Fruit fly (Drosophila melanogaster) whole organism, embryonic: ENCODE results near the gene mthl14.
A peak's percentile ranks its signal among the peaks of the same experiment; 100 is the strongest.

Experiments used
- Bdp1 ChIP-seq: fragments of 200-800 bp; sonication (Bioruptor generic); optimal IDR thresholded peaks from 3 replicates; lab custom pipeline; 2016; ENCODE audit warnings: missing biosample characterization, missing genetic modification characterization
- Bteb2 ChIP-seq: fragments of 200-800 bp; sonication (Bioruptor generic); optimal IDR thresholded peaks from 2 replicates; lab custom pipeline; 2016; ENCODE audit warnings: missing biosample characterization, missing genetic modification characterization
- CG11093 ChIP-seq: fragments of 200-800 bp; sonication (Bioruptor generic); IDR thresholded peaks from 3 replicates; pipeline ENCODE4 v1.3.6; 2022; ENCODE audit warnings: missing biosample characterization, missing genetic modification characterization
- CG12071 ChIP-seq: fragments of 200-800 bp; sonication (Bioruptor generic); optimal IDR thresholded peaks from 3 replicates; lab custom pipeline; 2018; ENCODE audit warnings: missing biosample characterization, mild to moderate bottlenecking, missing genetic modification characterization
- CG13296 ChIP-seq: fragments of 200-800 bp; sonication (Bioruptor generic); optimal IDR thresholded peaks from 3 replicates; lab custom pipeline; 2018; ENCODE audit warnings: missing biosample characterization, mild to moderate bottlenecking, missing genetic modification characterization
- CG14710 ChIP-seq: fragments of 200-800 bp; sonication (Bioruptor generic); optimal IDR thresholded peaks from 3 replicates; lab custom pipeline; 2019; ENCODE audit warnings: missing biosample characterization, mild to moderate bottlenecking, missing genetic modification characterization, moderate library complexity
- CG17361 ChIP-seq: fragments of 200-800 bp; sonication (Bioruptor generic); IDR thresholded peaks from 3 replicates; pipeline ENCODE4 v1.3.6; 2022; ENCODE audit warnings: missing biosample characterization, missing genetic modification characterization
- CG17568 ChIP-seq: fragments of 200-800 bp; sonication (Bioruptor generic); optimal IDR thresholded peaks from 2 replicates; lab custom pipeline; 2018; ENCODE audit warnings: missing biosample characterization, mild to moderate bottlenecking, missing genetic modification characterization, moderate library complexity
- CG18262 ChIP-seq: fragments of 200-800 bp; optimal IDR thresholded peaks from 3 replicates; lab custom pipeline; 2019; ENCODE audit warnings: missing biosample characterization, mild to moderate bottlenecking, missing genetic modification characterization, moderate library complexity
- CG2712 ChIP-seq: fragments of 200-800 bp; optimal IDR thresholded peaks from 3 replicates; lab custom pipeline; 2019; ENCODE audit warnings: missing biosample characterization, mild to moderate bottlenecking, missing genetic modification characterization, moderate library complexity
- CG31224 ChIP-seq: fragments of 200-800 bp; sonication (Bioruptor generic); IDR thresholded peaks from 2 replicates; pipeline ENCODE4 v1.3.6; 2022; ENCODE audit warnings: missing biosample characterization, missing genetic modification characterization
- CG33557 ChIP-seq: fragments of 200-800 bp; sonication (Bioruptor generic); optimal IDR thresholded peaks from 2 replicates; lab custom pipeline; 2019; ENCODE audit warnings: missing biosample characterization, mild to moderate bottlenecking, missing genetic modification characterization, moderate library complexity
- CG34224 ChIP-seq: fragments of 200-800 bp; sonication (Bioruptor generic); IDR thresholded peaks from 3 replicates; pipeline ENCODE4 v1.3.6; 2022; ENCODE audit warnings: missing biosample characterization, missing genetic modification characterization; ENCODE audit not compliant: partially characterized antibody
- CG43689 ChIP-seq: fragments of 200-800 bp; sonication (Bioruptor generic); IDR thresholded peaks from 2 replicates; pipeline ENCODE4 v1.3.6; 2022; ENCODE audit warnings: missing biosample characterization, missing genetic modification characterization
- CG4617 ChIP-seq: fragments of 200-800 bp; sonication (Bioruptor generic); optimal IDR thresholded peaks from 3 replicates; lab custom pipeline; 2016; ENCODE audit warnings: missing biosample characterization, missing genetic modification characterization, borderline replicate concordance
- CG4730 ChIP-seq: fragments of 200-800 bp; sonication (Bioruptor generic); IDR thresholded peaks from 2 replicates; pipeline ENCODE4 v1.3.6; 2022; ENCODE audit warnings: missing biosample characterization, missing genetic modification characterization
- CG7745 ChIP-seq: fragments of 200-800 bp; sonication (Bioruptor generic); optimal IDR thresholded peaks from 2 replicates; lab custom pipeline; 2018; ENCODE audit warnings: missing biosample characterization, mild to moderate bottlenecking, missing genetic modification characterization, moderate library complexity
- CG8388 ChIP-seq: fragments of 200-800 bp; sonication (Bioruptor generic); optimal IDR thresholded peaks from 2 replicates; lab custom pipeline; 2019; ENCODE audit warnings: missing biosample characterization, mild to moderate bottlenecking, missing genetic modification characterization, moderate library complexity
- Camta ChIP-seq: fragments of 200-800 bp; sonication (Bioruptor generic); optimal IDR thresholded peaks from 2 replicates; lab custom pipeline; 2016; ENCODE audit warnings: missing biosample characterization, missing genetic modification characterization
- Dp ChIP-seq: fragments of 200-800 bp; sonication (Bioruptor generic); optimal IDR thresholded peaks from 2 replicates; lab custom pipeline; 2018; ENCODE audit warnings: missing biosample characterization, mild to moderate bottlenecking, missing genetic modification characterization, moderate library complexity
- Drgx ChIP-seq: fragments of 200-800 bp; sonication (Bioruptor generic); IDR thresholded peaks from 2 replicates; pipeline ENCODE4 v1.3.6; 2022; ENCODE audit warnings: missing biosample characterization, missing genetic modification characterization
- HLH54F ChIP-seq: fragments of 200-800 bp; sonication (Bioruptor generic); optimal IDR thresholded peaks from 3 replicates; lab custom pipeline; 2016; ENCODE audit warnings: missing biosample characterization, missing genetic modification characterization
- MESR4 ChIP-seq: fragments of 200-800 bp; sonication (Bioruptor generic); optimal IDR thresholded peaks from 2 replicates; lab custom pipeline; 2018; ENCODE audit warnings: missing biosample characterization, mild to moderate bottlenecking, missing genetic modification characterization, moderate library complexity
- Mad ChIP-seq: fragments of 200-800 bp; sonication (Bioruptor generic); optimal IDR thresholded peaks from 2 replicates; lab custom pipeline; 2016; ENCODE audit warnings: missing biosample characterization, missing genetic modification characterization
- Oli ChIP-seq: fragments of 200-800 bp; sonication (Bioruptor generic); optimal IDR thresholded peaks from 2 replicates; lab custom pipeline; 2018; ENCODE audit warnings: missing biosample characterization, mild to moderate bottlenecking, missing genetic modification characterization, moderate library complexity
- Pdp1 ChIP-seq, 2 experiments: fragments of 200-800 bp; sonication (Bioruptor generic); optimal IDR thresholded peaks; 3 replicates each; lab custom pipeline; 2016; ENCODE audit warnings: missing biosample characterization in 2 of 2, missing genetic modification characterization in 2 of 2, mild to moderate bottlenecking in 1 of 2, moderate library complexity in 1 of 2
- Stat92E ChIP-seq, 3 experiments: fragments of >200 bp in 2 of 3; fragments of 200-800 bp in 1 of 3; sonication (Bioruptor generic) in 1 of 3; optimal IDR thresholded peaks; 2 replicates each; lab custom pipeline; 2017 to 2019; ENCODE audit warnings: missing biosample characterization in 3 of 3, missing genetic modification characterization in 3 of 3, mild to moderate bottlenecking in 1 of 3, moderate library complexity in 1 of 3
- Usf ChIP-seq: fragments of 200-800 bp; sonication (Bioruptor generic); optimal IDR thresholded peaks from 2 replicates; lab custom pipeline; 2017; ENCODE audit warnings: missing genotype, missing biosample characterization, missing genetic modification characterization
- bab2 ChIP-seq: fragments of 200-800 bp; sonication (Bioruptor generic); optimal IDR thresholded peaks from 2 replicates; lab custom pipeline; 2016; ENCODE audit warnings: missing biosample characterization, missing genetic modification characterization
- crp ChIP-seq, 2 experiments: fragments of 200-800 bp; sonication (Bioruptor generic); optimal IDR thresholded peaks; 2 replicates in 1 of 2; 3 replicates in 1 of 2; lab custom pipeline; 2017; ENCODE audit warnings: missing biosample characterization in 2 of 2, missing genetic modification characterization in 2 of 2, mild to moderate bottlenecking in 1 of 2, moderate library complexity in 1 of 2
- cwo ChIP-seq: fragments of 200-800 bp; sonication (Bioruptor generic); optimal IDR thresholded peaks from 3 replicates; lab custom pipeline; 2017; ENCODE audit warnings: missing biosample characterization, missing genetic modification characterization, mild to moderate bottlenecking, moderate library complexity, missing genetic modification reagents
- da ChIP-seq: fragments of 200-800 bp; sonication (Bioruptor generic); optimal IDR thresholded peaks from 2 replicates; lab custom pipeline; 2016; ENCODE audit warnings: missing biosample characterization, missing genetic modification characterization
- dm ChIP-seq: fragments of 200-800 bp; sonication (Bioruptor generic); optimal IDR thresholded peaks from 3 replicates; lab custom pipeline; 2016; ENCODE audit warnings: missing biosample characterization, missing genetic modification characterization
- dmrt11E ChIP-seq: fragments of 200-800 bp; sonication (Bioruptor generic); optimal IDR thresholded peaks from 3 replicates; lab custom pipeline; 2018; ENCODE audit warnings: missing biosample characterization, mild to moderate bottlenecking, missing genetic modification characterization, moderate library complexity
- fd102C ChIP-seq: fragments of 200-800 bp; sonication (Bioruptor generic); optimal IDR thresholded peaks from 2 replicates; lab custom pipeline; 2018; ENCODE audit warnings: missing biosample characterization, mild to moderate bottlenecking, missing genetic modification characterization, moderate library complexity
- gce ChIP-seq: fragments of 200-800 bp; sonication (Bioruptor generic); IDR thresholded peaks from 3 replicates; pipeline ENCODE4 v1.3.6; 2022; ENCODE audit warnings: missing biosample characterization, missing genetic modification characterization
- gsb ChIP-seq: fragments of 200-800 bp; sonication (Bioruptor generic); IDR thresholded peaks from 2 replicates; pipeline ENCODE4 v1.3.6; 2022; ENCODE audit warnings: missing biosample characterization, missing genetic modification characterization
- hkb ChIP-seq, 2 experiments: fragments of 200-800 bp in 1 of 2; fragments of >200 bp in 1 of 2; sonication (Bioruptor generic) in 1 of 2; IDR thresholded peaks in 1 of 2; optimal IDR thresholded peaks in 1 of 2; 2 replicates each; pipeline versions ENCODE4 v1.3.6 to Lab custom; 2017 to 2022; ENCODE audit warnings: missing biosample characterization in 1 of 2, missing genetic modification characterization in 1 of 2
- kah ChIP-seq: fragments of 200-800 bp; sonication (Bioruptor generic); optimal IDR thresholded peaks from 2 replicates; lab custom pipeline; 2018; ENCODE audit warnings: missing biosample characterization, mild to moderate bottlenecking, missing genetic modification characterization
- lola ChIP-seq, 3 experiments: fragments of >200 bp in 2 of 3; fragments of 200-800 bp in 1 of 3; sonication (Bioruptor generic) in 1 of 3; optimal IDR thresholded peaks; 2 replicates each; lab custom pipeline; 2017 to 2019; ENCODE audit warnings: missing biosample characterization in 3 of 3, missing genetic modification characterization in 3 of 3, mild to moderate bottlenecking in 1 of 3, moderate library complexity in 1 of 3
- nau ChIP-seq: fragments of 200-800 bp; sonication (Bioruptor generic); optimal IDR thresholded peaks from 3 replicates; lab custom pipeline; 2017; ENCODE audit warnings: missing biosample characterization, mild to moderate bottlenecking, missing genetic modification characterization, missing genetic modification reagents
- salm ChIP-seq: fragments of 200-800 bp; sonication (Bioruptor generic); optimal IDR thresholded peaks from 2 replicates; lab custom pipeline; 2018; ENCODE audit warnings: missing biosample characterization, mild to moderate bottlenecking, missing genetic modification characterization
- seq ChIP-seq: fragments of 200-800 bp; sonication (Bioruptor generic); IDR thresholded peaks from 2 replicates; pipeline ENCODE4 v1.3.6; 2022; ENCODE audit warnings: missing biosample characterization, missing genetic modification characterization
- tna ChIP-seq: fragments of 200-800 bp; sonication (Bioruptor generic); IDR thresholded peaks from 2 replicates; pipeline ENCODE4 v1.3.6; 2022; ENCODE audit warnings: missing biosample characterization, missing genetic modification characterization; ENCODE audit not compliant: partially characterized antibody
- tup ChIP-seq: fragments of 200-800 bp; sonication (Bioruptor generic); optimal IDR thresholded peaks from 2 replicates; lab custom pipeline; 2016; ENCODE audit warnings: missing biosample characterization, mild to moderate bottlenecking, missing genetic modification characterization, moderate library complexity
- tx ChIP-seq: fragments of 200-800 bp; sonication (Bioruptor generic); optimal IDR thresholded peaks from 2 replicates; lab custom pipeline; 2016; ENCODE audit warnings: missing biosample characterization, missing genetic modification characterization
- vvl ChIP-seq: fragments of 200-800 bp; sonication (Bioruptor generic); IDR thresholded peaks from 2 replicates; pipeline ENCODE4 v1.3.6; 2022; ENCODE audit warnings: missing biosample characterization, missing genetic modification characterization

Gene mthl14

dm6 chr3L:199754-200596 lies 47.3 kb upstream of the mthl14 start, which contains the start of the genes rno and mri (continued):
- TF ChIP-seq dmrt11E (tag; lab: Kevin White, UChicago), result peak; percentile 76
- no peak for TF ChIP-seq CG7745 (tag; lab: Kevin White, UChicago)
- peak; percentile 93 for TF ChIP-seq MESR4 (GFP tag; lab: Kevin White, UChicago)
- no peak for TF ChIP-seq Bdp1 (GFP tag; lab: Kevin White, UChicago)
- no peak for TF ChIP-seq CG43689 (GFP tag; lab: Robert Waterston, UW)
- no peak for TF ChIP-seq fd102C (GFP tag; lab: Kevin White, UChicago)
- no peak for TF ChIP-seq da
- peak in 1 of 3 experiments; percentile 83 for TF ChIP-seq lola (GFP tag; optimal IDR thresholded peaks at IDR 0.05; lab: Kevin White, UChicago)
- TF ChIP-seq Mad (GFP tag; lab: Kevin White, UChicago), result peak; percentile 10
- TF ChIP-seq CG34224, result peak; percentile 94
- TF ChIP-seq Pdp1 (GFP tag; optimal IDR thresholded peaks at IDR 0.05; lab: Kevin White, UChicago), result peak in 1 of 2 experiments; percentile 50
- TF ChIP-seq CG13296, result no peak
- peak; percentile 58 for TF ChIP-seq CG4617 (GFP tag; lab: Kevin White, UChicago)
- peak; percentile 90 for TF ChIP-seq tna (GFP tag; lab: Robert Waterston, UW)
- TF ChIP-seq CG18262 (tag; lab: Kevin White, UChicago), result peak; percentile 84
- TF ChIP-seq dm (GFP tag; lab: Kevin White, UChicago), result no peak
- TF ChIP-seq CG14710, result peak; percentile 93
- no peak for TF ChIP-seq Dp (GFP tag; lab: Kevin White, UChicago)
- TF ChIP-seq crp (GFP tag; optimal IDR thresholded peaks at IDR 0.05; lab: Kevin White, UChicago), result peak in 1 of 2 experiments; percentile 11
- TF ChIP-seq CG31224, result no peak; the same call in 1 of the 2 replicates
- TF ChIP-seq Bteb2 (GFP tag; lab: Kevin White, UChicago), result peak; percentile 15
- no peak for TF ChIP-seq CG12071 (GFP tag; lab: Kevin White, UChicago)
- peak; percentile 54; the same call in 1 of the 3 replicates for TF ChIP-seq CG11093 (GFP tag; lab: Robert Waterston, UW)
- TF ChIP-seq cwo (GFP tag; lab: Kevin White, UChicago), result peak; percentile 51
- TF ChIP-seq kah, result no peak
- peak; percentile 27 for TF ChIP-seq HLH54F (GFP tag; lab: Kevin White, UChicago)
- TF ChIP-seq hkb (optimal IDR thresholded peaks at IDR 0.05; lab: Kevin White, UChicago), result no peak
- peak; percentile 66 for TF ChIP-seq hkb (GFP tag; IDR thresholded peaks at IDR 0.05; lab: Robert Waterston, UW)
- TF ChIP-seq CG17361 (GFP tag; lab: Robert Waterston, UW), result peak; percentile 88
- TF ChIP-seq nau (GFP tag; lab: Kevin White, UChicago), result no peak
- TF ChIP-seq seq (GFP tag; lab: Robert Waterston, UW), result no peak
- TF ChIP-seq Oli (tag; lab: Kevin White, UChicago), result peak; percentile 56
- TF ChIP-seq CG2712 (tag; lab: Kevin White, UChicago), result peak; percentile 86
- no peak for TF ChIP-seq Camta
- TF ChIP-seq CG33557 (GFP tag; lab: Kevin White, UChicago), result peak; percentile 61
- TF ChIP-seq Stat92E (GFP tag; optimal IDR thresholded peaks at IDR 0.05; lab: Kevin White, UChicago), result no peak
- TF ChIP-seq tup, result no peak
- no peak for TF ChIP-seq tx (GFP tag; lab: Kevin White, UChicago)
- peak; percentile 47; the same call in 1 of the 2 replicates for TF ChIP-seq Drgx (GFP tag; lab: Robert Waterston, UW)
- peak; percentile 50 for TF ChIP-seq Usf (GFP tag; lab: Kevin White, UChicago)
- peak; percentile 51 for TF ChIP-seq bab2 (GFP tag; lab: Kevin White, UChicago)
- TF ChIP-seq salm (tag; lab: Kevin White, UChicago), result no peak
- TF ChIP-seq vvl, result peak; percentile 81
- peak; percentile 54; the same call in 1 of the 3 replicates for TF ChIP-seq gce
- TF ChIP-seq CG17568, result no peak
- TF ChIP-seq gsb (GFP tag; lab: Robert Waterston, UW), result no peak
- TF ChIP-seq CG8388 (GFP tag; lab: Kevin White, UChicago), result peak; percentile 64
- peak; percentile 72 for TF ChIP-seq CG4730
